Fruit fly (Drosophila melanogaster): ENCODE measurements around the gene CG14314.

DNA sequence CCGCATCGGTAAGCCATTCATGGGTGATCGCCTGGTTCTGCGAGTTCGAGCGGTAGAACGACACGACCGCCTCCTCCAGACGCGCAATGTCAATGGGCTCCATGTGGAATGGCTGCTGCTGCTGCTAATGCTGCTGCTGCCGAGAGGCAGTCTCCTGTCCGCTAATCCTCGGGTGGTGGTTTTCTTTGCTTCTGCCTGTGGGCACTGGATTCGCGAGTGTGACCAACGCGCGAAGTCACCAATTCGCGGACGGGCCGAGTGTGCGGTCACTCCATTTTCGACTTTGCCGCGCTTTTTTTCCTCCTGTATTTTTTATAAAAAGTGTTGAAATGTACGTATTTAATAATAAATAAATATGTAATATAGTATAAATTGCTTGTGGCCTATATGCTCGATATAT lies 32.7 kb upstream of the CG14314 start, which contains the start of gene cdm:
- TF ChIP-seq CTCF (optimal IDR thresholded peaks at IDR 0.05) (no peak), CG8478 (optimal IDR thresholded peaks at IDR 0.05) (no peak)

Data from S2 (cell line).